Fruit fly (Drosophila melanogaster): ENCODE measurements around the gene NLaz.

The NLaz gene

dm6 chr2L:1361771-1362632, at the start of gene NLaz:
Gene NLaz, minus strand, starts transcription at chr2L:1361821.
- TF ChIP-seq zfh1 (GFP tag; IDR thresholded peaks at IDR 0.05) = peak; percentile 73; the same call in 2 of the 3 replicates
- TF ChIP-seq shn (GFP tag; optimal IDR thresholded peaks at IDR 0.05) = no peak
- TF ChIP-seq CG18262 (tag; optimal IDR thresholded peaks at IDR 0.05) = no peak
- TF ChIP-seq CG1647 (GFP tag; optimal IDR thresholded peaks at IDR 0.05) = no peak
- peak; percentile 84; the same call in 2 of the 3 replicates for TF ChIP-seq Mrtf (GFP tag; IDR thresholded peaks at IDR 0.05)
- no peak for TF ChIP-seq CG4360 (GFP tag; IDR thresholded peaks at IDR 0.05)
- no peak for TF ChIP-seq Usf (GFP tag; optimal IDR thresholded peaks at IDR 0.05)
- peak; percentile 36 for TF ChIP-seq CG10147 (GFP tag; optimal IDR thresholded peaks at IDR 0.05)
- no peak for TF ChIP-seq CG8924 (tag; optimal IDR thresholded peaks at IDR 0.05)
- no peak for TF ChIP-seq CG4404 (GFP tag; IDR thresholded peaks at IDR 0.05)
- no peak for TF ChIP-seq fd64A (GFP tag; optimal IDR thresholded peaks at IDR 0.05)
- no peak for TF ChIP-seq croc (GFP tag; conservative IDR thresholded peaks at IDR 0.05)
- no peak for TF ChIP-seq Neu2 (GFP tag; optimal IDR thresholded peaks at IDR 0.05; ENCODE audit: borderline replicate concordance)
- TF ChIP-seq CG8281 (tag; optimal IDR thresholded peaks at IDR 0.05) = no peak
- peak in 1 of 2 experiments; percentile 21 for TF ChIP-seq Pdp1 (GFP tag; optimal IDR thresholded peaks at IDR 0.05)
- TF ChIP-seq HLH54F (GFP tag; optimal IDR thresholded peaks at IDR 0.05) = peak; percentile 2
- no peak for TF ChIP-seq CG8388 (GFP tag; optimal IDR thresholded peaks at IDR 0.05)
- peak; percentile 53 for TF ChIP-seq Oli (tag; optimal IDR thresholded peaks at IDR 0.05)
- no peak for TF ChIP-seq Hsf (GFP tag; optimal IDR thresholded peaks at IDR 0.05)
- no peak for TF ChIP-seq dm (GFP tag; optimal IDR thresholded peaks at IDR 0.05)
- no peak for TF ChIP-seq CG11723 (GFP tag; optimal IDR thresholded peaks at IDR 0.05)
- 0 out of 3 replicates have a peak, but pooled peaks have one; percentile 33 for TF ChIP-seq CG6791 (GFP tag; IDR thresholded peaks at IDR 0.05; ENCODE audit: partially characterized antibody)
- no peak for TF ChIP-seq vfl (GFP tag; optimal IDR thresholded peaks at IDR 0.05)
- no peak for TF ChIP-seq CG12299 (tag; optimal IDR thresholded peaks at IDR 0.05)
- TF ChIP-seq p53 (GFP tag; optimal IDR thresholded peaks at IDR 0.05) = no peak
- TF ChIP-seq her (GFP tag; optimal IDR thresholded peaks at IDR 0.05) = no peak
- no peak for TF ChIP-seq CG10321 (GFP tag; IDR thresholded peaks at IDR 0.05)
- no peak for TF ChIP-seq CG7928 (GFP tag; optimal IDR thresholded peaks at IDR 0.05)
- TF ChIP-seq vnd (GFP tag; IDR thresholded peaks at IDR 0.05; ENCODE audit: partially characterized antibody) = no peak
- TF ChIP-seq CG17328 (GFP tag; IDR thresholded peaks at IDR 0.05) = peak; percentile 62
- TF ChIP-seq Atf6 (GFP tag; IDR thresholded peaks at IDR 0.05) = no peak
- peak; percentile 0 for TF ChIP-seq ems (GFP tag; optimal IDR thresholded peaks at IDR 0.05)
- no peak for TF ChIP-seq chinmo (GFP tag; IDR thresholded peaks at IDR 0.05; ENCODE audit: partially characterized antibody)
- TF ChIP-seq Hand (GFP tag; optimal IDR thresholded peaks at IDR 0.05) = no peak
- TF ChIP-seq CG6272 (GFP tag; IDR thresholded peaks at IDR 0.05) = no peak
- TF ChIP-seq CG3838 (GFP tag; optimal IDR thresholded peaks at IDR 0.05) = no peak
- no peak for TF ChIP-seq CG9437 (GFP tag; optimal IDR thresholded peaks at IDR 0.05)
- TF ChIP-seq zen (tag; optimal IDR thresholded peaks at IDR 0.05) = no peak
- no peak for TF ChIP-seq emc (GFP tag; optimal IDR thresholded peaks at IDR 0.05)
- no peak for TF ChIP-seq lbe (GFP tag; optimal IDR thresholded peaks at IDR 0.05)
- TF ChIP-seq CG7987 (GFP tag; optimal IDR thresholded peaks at IDR 0.05) = no peak
- TF ChIP-seq oc (tag; optimal IDR thresholded peaks at IDR 0.05) = no peak
- no peak for TF ChIP-seq nau (GFP tag; optimal IDR thresholded peaks at IDR 0.05)
- no peak for TF ChIP-seq Mes4 (GFP tag; optimal IDR thresholded peaks at IDR 0.05)
- no peak for TF ChIP-seq sug (tag; optimal IDR thresholded peaks at IDR 0.05)
- TF ChIP-seq CG7745 (tag; optimal IDR thresholded peaks at IDR 0.05) = no peak
- TF ChIP-seq sima (GFP tag; optimal IDR thresholded peaks at IDR 0.05) = no peak
- no peak for TF ChIP-seq CG34224 (GFP tag; IDR thresholded peaks at IDR 0.05; ENCODE audit: partially characterized antibody)
- no peak for TF ChIP-seq corto (GFP tag; optimal IDR thresholded peaks at IDR 0.05)

Measured in whole organism, embryonic.